Worm (Caenorhabditis elegans): Measurements from ENCODE around the gene ZC449.8.
A peak's percentile ranks its signal among the peaks of the same experiment; 100 is the strongest.

DNA sequence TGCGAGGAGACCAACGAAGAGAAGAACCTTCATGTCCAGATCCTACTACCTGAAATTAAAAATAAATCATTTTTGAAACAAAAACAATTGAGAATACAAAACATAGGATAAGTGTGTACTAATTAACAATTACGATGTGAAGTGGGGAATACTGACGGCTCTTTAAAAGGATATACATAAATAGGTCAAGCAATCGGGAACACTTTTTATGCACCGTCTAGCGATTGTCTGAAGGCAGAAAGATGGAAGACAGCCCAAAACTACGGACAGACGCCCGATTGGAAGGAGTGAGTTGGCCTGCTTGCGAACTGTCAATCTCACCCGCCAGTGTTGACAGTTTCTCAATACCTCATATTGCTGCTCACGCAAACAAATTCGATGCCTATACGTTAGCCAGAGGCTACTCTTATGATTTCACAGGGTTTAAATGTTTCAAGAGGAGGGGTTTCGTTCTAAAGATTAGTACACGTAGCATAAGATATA lies 45.0 kb upstream of the ZC449.8 start, which contains the start of gene calu-1:
- TF ChIP-seq R02D3.7 (tag; optimal IDR thresholded peaks at IDR 0.05) (no peak), F49E8.2 (tag; optimal IDR thresholded peaks at IDR 0.05; ENCODE audit: borderline replicate concordance) (no peak), ZK546.5 (tag; optimal IDR thresholded peaks at IDR 0.05) (no peak), unc-62 (GFP tag; optimal IDR thresholded peaks at IDR 0.05 in 1 of 2) (peak; percentile 12 to 36), unc-62 (tag; optimal IDR thresholded peaks at IDR 0.05) (no peak), ces-1 (GFP tag; optimal IDR thresholded peaks at IDR 0.05) (no peak), nhr-6 (tag; optimal IDR thresholded peaks at IDR 0.05) (no peak), fos-1 (tag; optimal IDR thresholded peaks at IDR 0.05) (no peak), Y5F2A.4 (GFP tag; optimal IDR thresholded peaks at IDR 0.05) (no peak), lin-39 (tag; optimal IDR thresholded peaks at IDR 0.05) (no peak), zag-1 (tag; optimal IDR thresholded peaks at IDR 0.05) (no peak), mes-2 (tag; optimal IDR thresholded peaks at IDR 0.05; ENCODE audit: poor library complexity, severe bottlenecking) (no peak), lim-7 (GFP tag; IDR thresholded peaks at IDR 0.05) (no peak), dve-1 (tag; optimal IDR thresholded peaks at IDR 0.05; ENCODE audit: insufficient read depth) (peak; percentile 6), lsy-2 (tag; optimal IDR thresholded peaks at IDR 0.05) (no peak)
